Worm (Caenorhabditis elegans) whole organism, L3 larva: ENCODE measurements around the gene dyf-3.
A peak's percentile ranks its signal among the peaks of the same experiment; 100 is the strongest.

Experiments
- R02D3.7 ChIP-seq: fragments of 150-350 bp; optimal IDR thresholded peaks from 2 replicates; lab custom pipeline; 2014; ENCODE audit warnings: missing biosample characterization, missing genetic modification characterization
- ZK546.5 ChIP-seq: sonication (generic microtip); optimal IDR thresholded peaks from 2 replicates; lab custom pipeline; 2017; ENCODE audit warnings: missing biosample characterization, missing genetic modification characterization
- ama-1 ChIP-seq: fragments of 150-350 bp; optimal IDR thresholded peaks from 2 replicates; lab custom pipeline; 2018
- ceh-16 ChIP-seq: sonication (generic microtip); optimal IDR thresholded peaks from 2 replicates; lab custom pipeline; 2017; ENCODE audit warnings: missing biosample characterization, missing genetic modification characterization
- ceh-28 ChIP-seq: fragments of 150-350 bp; optimal IDR thresholded peaks from 2 replicates; lab custom pipeline; 2014; ENCODE audit warnings: missing biosample characterization, missing genetic modification reagents, missing genetic modification characterization
- daf-12 ChIP-seq: fragments of 150-350 bp; optimal IDR thresholded peaks from 2 replicates; lab custom pipeline; 2014; ENCODE audit warnings: missing biosample characterization, missing genetic modification reagents, missing genetic modification characterization
- egl-27 ChIP-seq: sonication (generic microtip); optimal IDR thresholded peaks from 4 replicates; lab custom pipeline; 2017; ENCODE audit warnings: missing biosample characterization, missing genetic modification reagents, missing genetic modification characterization
- egl-5 ChIP-seq: fragments of 150-350 bp; optimal IDR thresholded peaks from 2 replicates; lab custom pipeline; 2017; ENCODE audit warnings: missing biosample characterization, missing genetic modification reagents, missing genetic modification characterization, inconsistent platforms
- elt-1 ChIP-seq: fragments of 150-350 bp; optimal IDR thresholded peaks from 2 replicates; lab custom pipeline; 2014; ENCODE audit warnings: missing biosample characterization, missing genetic modification characterization
- elt-2 ChIP-seq: sonication (generic microtip); optimal IDR thresholded peaks from 2 replicates; lab custom pipeline; 2016; ENCODE audit warnings: missing genetic modification reagents, mild to moderate bottlenecking, missing genetic modification characterization, missing compliant biosample characterization
- eor-1 ChIP-seq, 2 experiments: fragments of 150-350 bp; optimal IDR thresholded peaks; 2 replicates each; lab custom pipeline; 2014 to 2018; ENCODE audit warnings: missing biosample characterization in 2 of 2, missing genetic modification characterization in 2 of 2
- fkh-10 ChIP-seq: sonication (generic microtip); optimal IDR thresholded peaks from 2 replicates; lab custom pipeline; 2017; ENCODE audit warnings: missing biosample characterization, missing genetic modification reagents, missing genetic modification characterization
- fkh-2 ChIP-seq: fragments of 150-350 bp; optimal IDR thresholded peaks from 2 replicates; lab custom pipeline; 2014; ENCODE audit warnings: missing biosample characterization, missing genetic modification reagents, missing genetic modification characterization
- fos-1 ChIP-seq: fragments of 150-350 bp; optimal IDR thresholded peaks from 2 replicates; lab custom pipeline; 2014; ENCODE audit warnings: missing biosample characterization, missing genetic modification characterization
- jun-1 ChIP-seq: fragments of 150-350 bp; optimal IDR thresholded peaks from 2 replicates; lab custom pipeline; 2014; ENCODE audit warnings: missing biosample characterization, missing genetic modification reagents, missing genetic modification characterization
- lin-15B ChIP-seq: fragments of 150-350 bp; optimal IDR thresholded peaks from 2 replicates; lab custom pipeline; 2014; ENCODE audit warnings: missing biosample characterization, missing genetic modification characterization
- lin-39 ChIP-seq: fragments of 150-350 bp; optimal IDR thresholded peaks from 2 replicates; lab custom pipeline; 2018; ENCODE audit warnings: missing biosample characterization, missing genetic modification reagents, missing genetic modification characterization
- lsy-12 ChIP-seq: sonication (generic microtip); optimal IDR thresholded peaks from 2 replicates; lab custom pipeline; 2016; ENCODE audit warnings: mild to moderate bottlenecking, missing genetic modification characterization, missing compliant biosample characterization
- mdl-1 ChIP-seq: fragments of 150-350 bp; optimal IDR thresholded peaks from 2 replicates; lab custom pipeline; 2014; ENCODE audit warnings: missing biosample characterization, missing genetic modification characterization
- mml-1 ChIP-seq: fragments of 150-350 bp; sonication (generic microtip); optimal IDR thresholded peaks from 3 replicates; lab custom pipeline; 2014; ENCODE audit warnings: missing biosample characterization, missing genetic modification characterization
- nfya-1 ChIP-seq: sonication (generic microtip); optimal IDR thresholded peaks from 2 replicates; lab custom pipeline; 2017; ENCODE audit warnings: missing genetic modification characterization, mild to moderate bottlenecking, missing compliant biosample characterization, antibody characterized with exemption, moderate library complexity; ENCODE audit not compliant: insufficient read depth
- nhr-11 ChIP-seq: fragments of 150-350 bp; optimal IDR thresholded peaks from 2 replicates; lab custom pipeline; 2014; ENCODE audit warnings: missing biosample characterization, missing genetic modification characterization
- nhr-12 ChIP-seq: fragments of 150-350 bp; optimal IDR thresholded peaks from 2 replicates; lab custom pipeline; 2014; ENCODE audit warnings: missing biosample characterization, missing genetic modification characterization
- nhr-23 ChIP-seq: fragments of 150-350 bp; optimal IDR thresholded peaks from 2 replicates; lab custom pipeline; 2014; ENCODE audit warnings: missing biosample characterization, missing genetic modification reagents, missing genetic modification characterization
- nhr-25 ChIP-seq: sonication (generic microtip); optimal IDR thresholded peaks from 2 replicates; lab custom pipeline; 2017; ENCODE audit warnings: missing biosample characterization, missing genetic modification characterization
- nhr-28 ChIP-seq: fragments of 150-350 bp; optimal IDR thresholded peaks from 2 replicates; lab custom pipeline; 2014; ENCODE audit warnings: missing biosample characterization, missing genetic modification characterization
- nhr-43 ChIP-seq: sonication (generic microtip); optimal IDR thresholded peaks from 2 replicates; lab custom pipeline; 2016; ENCODE audit warnings: mild to moderate bottlenecking, missing genetic modification characterization, missing compliant biosample characterization; ENCODE audit not compliant: poor library complexity, severe bottlenecking
- nhr-67 ChIP-seq: fragments of 150-350 bp; optimal IDR thresholded peaks from 2 replicates; lab custom pipeline; 2014; ENCODE audit warnings: missing biosample characterization, missing genetic modification characterization
- nhr-76 ChIP-seq: fragments of 150-350 bp; sonication (generic microtip); optimal IDR thresholded peaks from 5 replicates; lab custom pipeline; 2014; ENCODE audit warnings: missing biosample characterization, missing genetic modification characterization
- nhr-77 ChIP-seq: fragments of 150-350 bp; optimal IDR thresholded peaks from 2 replicates; lab custom pipeline; 2014; ENCODE audit warnings: missing biosample characterization, missing genetic modification characterization
- sea-2 ChIP-seq: fragments of 150-350 bp; sonication (generic microtip); optimal IDR thresholded peaks from 4 replicates; lab custom pipeline; 2014; ENCODE audit warnings: missing biosample characterization, missing genetic modification reagents, missing genetic modification characterization
- snpc-4 ChIP-seq: fragments of 150-350 bp; optimal IDR thresholded peaks from 2 replicates; lab custom pipeline; 2014; ENCODE audit warnings: missing biosample characterization, missing genetic modification characterization
- tbx-2 ChIP-seq: sonication (generic microtip); optimal IDR thresholded peaks from 2 replicates; lab custom pipeline; 2016; ENCODE audit warnings: mild to moderate bottlenecking, missing genetic modification characterization, missing compliant biosample characterization
- unc-62 ChIP-seq: fragments of 150-350 bp; sonication (generic microtip); optimal IDR thresholded peaks from 4 replicates; lab custom pipeline; 2014; ENCODE audit warnings: missing biosample characterization, missing genetic modification reagents, missing genetic modification characterization
- zag-1 ChIP-seq: fragments of 150-350 bp; optimal IDR thresholded peaks from 2 replicates; lab custom pipeline; 2014; ENCODE audit warnings: missing biosample characterization, missing genetic modification characterization

dyf-3 gene

ce11 chrIV:3442513-3442912 lies 43.5 kb upstream of the dyf-3 start:
- no peak for TF ChIP-seq lsy-12
- no peak for TF ChIP-seq nhr-76 (tag; lab: Kevin White, UChicago)
- TF ChIP-seq unc-62, result no peak
- no peak for TF ChIP-seq jun-1 (tag; lab: Kevin White, UChicago)
- no peak for TF ChIP-seq fkh-2 (tag; lab: Kevin White, UChicago)
- TF ChIP-seq tbx-2, result no peak

DNA sequence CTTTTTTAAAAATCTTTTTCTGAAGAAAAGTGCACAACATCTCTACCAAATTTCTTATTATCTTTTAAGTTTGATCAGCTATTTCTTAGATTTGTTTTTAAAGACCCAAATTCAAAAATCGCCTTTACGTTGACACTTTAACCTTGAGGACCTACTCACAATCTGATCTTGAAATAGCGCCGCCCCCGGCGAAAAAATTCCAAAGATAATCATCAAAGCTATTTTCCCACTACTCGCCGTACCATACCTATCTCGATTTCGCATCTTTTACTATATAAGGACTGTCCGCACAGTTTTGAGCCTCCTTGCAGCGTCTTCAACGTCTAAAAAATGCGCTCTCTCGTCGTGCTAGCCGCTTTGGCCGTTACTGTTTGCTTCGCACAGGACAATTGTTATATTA lies 41.8 kb upstream of the dyf-3 start, which contains the start of gene grd-10:
Gene grd-10, plus strand, starts transcription at position 208 of the 400 bp plus-strand sequence.
- TF ChIP-seq nhr-25 (peak; percentile 19), mdl-1 (tag; lab: Kevin White, UChicago) (no peak), elt-1 (tag; lab: Kevin White, UChicago) (peak; percentile 91)

ce11 chrIV:3439354-3439753 lies 40.3 kb upstream of the dyf-3 start, which contains the start of gene grd-3:
TSS of gene grd-3 (plus strand) at chrIV:3439655.
- no peak for TF ChIP-seq ceh-16 (tag; lab: Kevin White, UChicago)
- TF ChIP-seq nhr-12, result no peak
- no peak for TF ChIP-seq elt-2 (tag; lab: Kevin White, UChicago)
- no peak for TF ChIP-seq mml-1 (tag; lab: Kevin White, UChicago)
- no peak for TF ChIP-seq fos-1
- TF ChIP-seq elt-1 (tag; lab: Kevin White, UChicago), result peak; percentile 88
- TF ChIP-seq sea-2, result no peak
- no peak for TF ChIP-seq R02D3.7
- TF ChIP-seq fkh-2 (tag; lab: Kevin White, UChicago), result no peak
- no peak for TF ChIP-seq nhr-11 (tag; lab: Kevin White, UChicago)
- TF ChIP-seq nhr-23, result peak; percentile 50
- TF ChIP-seq nhr-25, result peak; percentile 78
- no peak for TF ChIP-seq zag-1 (tag; lab: Kevin White, UChicago)
- no peak for TF ChIP-seq nhr-43
- no peak for TF ChIP-seq daf-12 (tag; lab: Kevin White, UChicago)
- TF ChIP-seq tbx-2, result no peak
- TF ChIP-seq egl-27 (tag; lab: Kevin White, UChicago), result no peak
- TF ChIP-seq, all 47 proteins: peak for 3

ce11 chrIV:3438022-3438421 lies 39.0 kb upstream of the dyf-3 start, which contains the start of gene grd-13:
TSS of gene grd-13 (plus strand) at chrIV:3438312.
- TF ChIP-seq elt-1 (tag; lab: Kevin White, UChicago) (peak; percentile 89), nhr-25 (peak; percentile 71), egl-5 (tag; lab: Kevin White, UChicago) (no peak), eor-1 (tag; optimal IDR thresholded peaks at IDR 0.05; lab: Kevin White, UChicago) (no peak), elt-2 (tag; lab: Kevin White, UChicago) (no peak)

- TF ChIP-seq sea-2, result no peak
- no peak for TF ChIP-seq nhr-77 (tag; lab: Kevin White, UChicago)
- no peak for TF ChIP-seq nhr-76 (tag; lab: Kevin White, UChicago)
- no peak for TF ChIP-seq nhr-28 (tag; lab: Kevin White, UChicago)
- TF ChIP-seq ZK546.5, result no peak
- no peak for TF ChIP-seq lin-39 (tag; lab: Kevin White, UChicago)
- no peak for TF ChIP-seq egl-5 (tag; lab: Kevin White, UChicago)
- TF ChIP-seq lin-15B (tag; lab: Kevin White, UChicago), result no peak
- no peak for TF ChIP-seq snpc-4 (tag; lab: Kevin White, UChicago)
- TF ChIP-seq daf-12 (tag; lab: Kevin White, UChicago), result no peak
- TF ChIP-seq jun-1 (tag; lab: Kevin White, UChicago), result no peak
- no peak for TF ChIP-seq ama-1 (lab: Kevin White, UChicago)
- no peak for TF ChIP-seq elt-1 (tag; lab: Kevin White, UChicago)
- TF ChIP-seq nhr-67 (tag; lab: Kevin White, UChicago), result no peak
- no peak for TF ChIP-seq fkh-10 (GFP tag; lab: Kevin White, UChicago)
- no peak for TF ChIP-seq nfya-1
- TF ChIP-seq ceh-28 (tag; lab: Kevin White, UChicago), result no peak
- TF ChIP-seq zag-1 (tag; lab: Kevin White, UChicago), result no peak
- TF ChIP-seq eor-1 (tag; optimal IDR thresholded peaks at IDR 0.05; lab: Kevin White, UChicago), result no peak
- TF ChIP-seq, all 47 proteins: peak for 0
Measured at ce11 chrIV:3436021-3436420, 37.0 kb upstream of the dyf-3 start, which contains the start of gene srz-32. TSS of gene srz-32 (plus strand) at chrIV:3436321.
